Worm (Caenorhabditis elegans) whole organism, L4/young adult: ENCODE measurements around the gene eat-17.

ENCODE experiments used
- W03F9.2 ChIP-seq: fragments of 150-350 bp; optimal IDR thresholded peaks from 2 replicates; lab custom pipeline; 2014; ENCODE audit warnings: missing biosample characterization, missing genetic modification characterization
- dao-5 ChIP-seq: sonication (generic microtip); optimal IDR thresholded peaks from 2 replicates; lab custom pipeline; 2016; ENCODE audit warnings: missing genotype, missing genetic modification characterization, moderate library complexity, missing compliant biosample characterization
- him-1 ChIP-seq: sonication (generic microtip); optimal IDR thresholded peaks from 2 replicates; lab custom pipeline; 2016; ENCODE audit warnings: missing genotype, missing genetic modification reagents, missing genetic modification characterization, missing compliant biosample characterization

The eat-17 gene

DNA sequence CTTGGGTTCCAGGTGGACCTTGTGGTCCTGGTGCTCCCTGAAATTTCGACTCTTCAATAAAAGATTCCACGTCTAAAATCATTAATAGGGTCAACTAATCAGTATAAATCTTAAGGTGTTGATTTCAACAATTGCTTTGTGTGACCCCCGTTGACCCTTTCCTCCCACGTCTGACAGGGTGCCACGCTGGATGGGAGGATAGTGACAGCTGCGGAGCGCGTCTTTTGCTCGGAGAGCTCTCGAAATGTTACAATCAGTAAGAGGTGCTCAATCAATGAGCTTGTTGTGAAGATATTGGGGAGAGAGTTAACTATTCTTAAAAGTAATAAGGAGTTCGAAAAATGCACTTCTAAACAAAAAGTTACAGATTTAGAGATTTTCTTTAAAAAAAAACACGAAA is 28.3 kb downstream of the eat-17 start:
- TF ChIP-seq him-1 (tag; lab: Kevin White, UChicago): no peak
- no peak for TF ChIP-seq W03F9.2 (tag; lab: Kevin White, UChicago)
- TF ChIP-seq dao-5 (tag; lab: Kevin White, UChicago): no peak

DNA sequence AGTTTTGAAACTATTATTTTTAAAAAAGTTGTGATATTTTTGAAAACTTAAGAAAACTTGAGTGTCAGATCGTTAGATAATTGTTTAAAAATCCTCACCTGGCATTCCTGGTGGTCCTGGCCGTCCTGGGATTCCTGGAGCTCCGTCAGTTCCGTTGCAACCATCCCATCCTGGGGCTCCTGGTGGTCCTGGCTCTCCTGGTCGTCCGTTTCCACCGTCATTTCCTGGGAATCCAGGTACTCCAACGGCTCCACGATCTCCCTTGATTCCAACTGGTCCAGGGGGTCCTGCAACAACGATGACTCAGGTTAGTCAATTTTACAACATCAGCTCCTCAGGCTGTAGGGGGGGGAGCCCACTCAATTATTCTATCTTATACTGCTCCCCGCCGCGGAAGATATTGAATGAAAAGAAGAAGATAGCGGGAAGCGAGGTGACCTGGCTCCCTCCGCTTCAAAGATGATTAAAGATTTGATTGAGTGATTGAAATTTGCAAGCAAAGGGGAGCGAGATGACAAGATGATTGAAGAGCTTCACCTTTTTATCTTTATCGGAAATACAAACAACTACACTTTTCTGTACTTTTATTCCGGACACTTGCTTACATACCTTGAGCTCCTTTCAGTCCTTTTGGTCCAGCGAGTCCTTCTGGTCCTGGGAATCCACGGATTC is 28.8 kb downstream of the eat-17 start:
- TF ChIP-seq W03F9.2 (tag; lab: Kevin White, UChicago) (no peak), him-1 (tag; lab: Kevin White, UChicago) (no peak), dao-5 (tag; lab: Kevin White, UChicago) (no peak)

DNA sequence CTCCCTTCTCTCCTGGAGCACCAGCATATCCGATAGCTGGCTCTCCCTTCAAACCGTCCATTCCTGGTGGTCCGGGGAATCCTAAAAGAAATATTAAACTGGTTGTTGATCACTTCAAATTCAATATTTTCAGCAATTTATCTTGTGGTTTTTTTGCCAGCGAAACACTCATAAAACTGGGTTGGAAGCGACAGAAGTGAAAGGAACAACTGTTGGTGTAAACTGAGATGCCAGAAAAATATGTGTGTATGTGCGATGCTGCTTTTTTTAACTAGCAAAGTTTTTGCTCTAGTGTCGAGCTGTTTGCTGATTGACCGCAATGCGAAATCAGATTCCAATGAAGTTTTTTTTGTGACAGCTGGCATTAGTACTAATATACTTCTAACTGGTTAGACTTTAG is 29.4 kb downstream of the eat-17 start:
- TF ChIP-seq dao-5 (tag; lab: Kevin White, UChicago) (no peak), him-1 (tag; lab: Kevin White, UChicago) (no peak), W03F9.2 (tag; lab: Kevin White, UChicago) (no peak)

DNA sequence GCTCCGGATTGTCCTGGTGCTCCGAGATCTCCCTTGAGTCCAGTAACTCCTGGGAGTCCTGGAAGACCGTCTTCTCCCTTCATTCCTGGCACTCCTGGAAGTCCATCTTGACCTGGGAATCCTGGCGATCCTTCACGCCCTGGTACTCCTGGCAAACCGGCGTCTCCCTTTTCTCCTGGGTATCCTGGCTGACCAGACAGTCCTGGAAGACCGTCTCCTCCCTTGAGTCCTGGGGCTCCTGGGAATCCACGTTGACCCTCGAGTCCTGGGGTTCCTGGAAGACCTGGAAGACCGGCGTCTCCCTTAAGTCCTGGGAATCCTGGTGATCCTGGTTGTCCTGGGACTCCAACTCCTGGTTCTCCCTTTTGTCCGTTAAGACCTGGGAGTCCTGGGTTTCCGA is 32.6 kb downstream of the eat-17 start:
- TF ChIP-seq dao-5 (tag; lab: Kevin White, UChicago) (no peak), him-1 (tag; lab: Kevin White, UChicago) (no peak), W03F9.2 (tag; lab: Kevin White, UChicago) (no peak)

DNA sequence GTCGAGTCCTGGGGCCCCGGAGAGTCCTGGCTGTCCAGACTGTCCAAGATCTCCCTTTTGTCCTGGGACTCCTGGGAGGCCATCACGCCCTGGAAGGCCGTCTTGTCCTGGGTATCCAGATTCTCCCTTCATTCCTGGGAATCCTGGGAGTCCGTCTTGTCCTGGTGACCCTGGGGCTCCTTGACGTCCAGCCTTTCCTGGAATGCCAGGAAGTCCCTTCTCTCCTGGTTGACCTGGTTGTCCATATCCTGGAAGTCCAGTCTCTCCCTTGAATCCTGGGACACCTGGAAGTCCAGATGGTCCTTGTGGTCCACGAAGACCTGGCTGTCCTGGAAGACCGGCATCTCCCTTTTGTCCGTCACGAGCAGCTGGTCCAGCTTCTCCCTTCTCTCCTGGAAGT is 33.6 kb downstream of the eat-17 start:
- no peak for TF ChIP-seq W03F9.2 (tag; lab: Kevin White, UChicago)
- no peak for TF ChIP-seq dao-5 (tag; lab: Kevin White, UChicago)
- TF ChIP-seq him-1 (tag; lab: Kevin White, UChicago): no peak

DNA sequence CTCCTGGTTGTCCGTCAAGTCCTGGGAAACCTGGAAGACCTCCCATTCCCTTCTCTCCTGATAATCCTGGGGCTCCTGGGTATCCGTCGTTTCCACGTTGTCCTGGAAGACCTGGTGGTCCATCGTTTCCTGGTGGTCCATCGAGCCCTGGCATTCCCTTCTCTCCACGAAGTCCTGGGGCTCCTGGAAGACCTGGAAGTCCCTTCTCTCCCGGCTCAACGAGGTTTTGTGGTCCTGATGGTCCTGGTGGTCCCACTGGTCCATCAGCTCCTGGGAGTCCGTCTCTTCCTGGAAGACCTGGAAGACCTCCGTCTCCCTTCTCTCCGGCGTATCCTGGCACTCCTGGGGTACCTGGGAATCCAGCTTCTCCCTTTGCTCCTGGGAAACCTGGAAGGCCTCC is 34.7 kb downstream of the eat-17 start:
- TF ChIP-seq dao-5 (tag; lab: Kevin White, UChicago) (no peak), W03F9.2 (tag; lab: Kevin White, UChicago) (no peak), him-1 (tag; lab: Kevin White, UChicago) (no peak)

DNA sequence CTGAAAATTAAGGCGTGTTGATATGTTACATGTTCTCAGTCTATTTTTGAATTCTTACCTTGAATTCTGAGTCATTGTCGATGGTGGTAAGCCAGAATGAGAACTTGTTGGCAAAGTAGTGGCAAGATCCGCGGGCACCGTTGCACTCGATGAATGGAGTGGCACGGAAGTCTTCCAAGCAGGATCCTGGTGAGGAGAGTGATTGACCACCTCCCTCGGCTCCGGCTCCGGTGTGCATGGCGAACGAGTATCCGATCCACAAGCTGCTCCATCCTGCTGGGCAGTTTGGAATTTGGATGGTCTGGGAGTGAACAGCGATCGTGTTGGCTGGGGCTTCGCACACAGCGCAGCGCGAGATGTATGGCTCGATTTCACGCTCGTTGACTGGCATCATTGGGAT is 35.5 kb downstream of the eat-17 start:
- no peak for TF ChIP-seq dao-5 (tag; lab: Kevin White, UChicago)
- no peak for TF ChIP-seq him-1 (tag; lab: Kevin White, UChicago)
- no peak for TF ChIP-seq W03F9.2 (tag; lab: Kevin White, UChicago)

DNA sequence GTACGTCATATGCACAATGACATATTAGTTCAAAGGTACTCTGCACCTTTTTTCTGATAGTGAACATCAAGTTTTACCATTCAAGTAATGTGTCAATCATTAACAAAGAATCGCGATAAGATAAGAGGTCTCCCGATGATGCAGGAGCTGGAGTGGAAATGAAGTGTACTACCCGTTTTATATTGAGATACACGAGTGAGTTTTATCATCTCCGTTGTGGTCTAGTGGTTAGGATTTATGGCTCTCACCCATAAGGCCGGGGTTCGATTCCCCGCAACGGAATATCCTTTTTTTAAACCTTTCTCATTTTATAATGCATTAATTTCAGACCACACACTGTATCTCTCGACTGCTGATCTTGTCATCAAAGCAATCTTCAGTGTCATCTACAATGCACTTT is 38.7 kb downstream of the eat-17 start:
- TF ChIP-seq W03F9.2 (tag; lab: Kevin White, UChicago) (peak; percentile 59), dao-5 (tag; lab: Kevin White, UChicago) (peak; percentile 40), him-1 (tag; lab: Kevin White, UChicago) (peak; percentile 7)

DNA sequence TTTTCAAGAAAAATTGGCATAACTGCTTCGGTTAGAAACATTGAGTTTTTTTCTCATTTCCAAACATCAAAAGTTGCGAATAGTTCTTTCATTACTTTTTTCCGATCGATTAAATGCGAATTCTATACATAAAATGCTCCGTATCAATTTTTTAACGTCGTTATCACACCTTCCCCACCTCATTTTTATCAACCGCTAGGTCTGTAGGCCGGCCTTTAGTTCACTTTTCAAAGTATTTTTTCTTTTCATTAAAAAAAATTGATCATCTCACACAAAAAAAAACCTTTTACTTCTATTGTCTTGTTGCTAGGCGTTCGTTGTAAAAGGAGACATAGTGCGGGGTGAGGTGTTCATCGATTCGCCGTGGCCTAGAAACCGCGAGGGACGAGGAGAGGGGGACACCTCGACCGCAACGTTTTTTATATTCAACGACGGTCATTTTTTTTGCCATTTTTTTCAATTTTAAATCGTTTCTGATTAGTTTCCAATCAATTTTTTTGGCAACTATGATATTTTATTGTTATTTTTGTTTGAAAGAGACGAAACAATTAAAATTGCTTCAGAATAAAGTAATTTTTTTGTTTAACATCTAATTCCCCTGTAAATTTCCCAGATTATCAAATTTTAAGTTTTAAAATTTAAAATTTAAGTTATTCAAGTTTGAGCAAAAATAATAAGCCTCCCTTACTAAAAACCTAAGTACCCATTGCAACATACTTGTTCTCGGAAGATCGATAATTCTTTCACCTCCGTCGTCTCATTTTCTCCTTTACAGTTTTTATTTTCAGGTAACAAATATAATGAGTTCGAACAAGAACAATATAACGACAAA is 40.6 kb downstream of the eat-17 start, which contains the start of gene sur-7:
Gene sur-7, plus strand, starts transcription at position 782 of the 832 bp plus-strand sequence.
- TF ChIP-seq dao-5 (tag; lab: Kevin White, UChicago) (no peak), W03F9.2 (tag; lab: Kevin White, UChicago) (no peak), him-1 (tag; lab: Kevin White, UChicago) (no peak)

DNA sequence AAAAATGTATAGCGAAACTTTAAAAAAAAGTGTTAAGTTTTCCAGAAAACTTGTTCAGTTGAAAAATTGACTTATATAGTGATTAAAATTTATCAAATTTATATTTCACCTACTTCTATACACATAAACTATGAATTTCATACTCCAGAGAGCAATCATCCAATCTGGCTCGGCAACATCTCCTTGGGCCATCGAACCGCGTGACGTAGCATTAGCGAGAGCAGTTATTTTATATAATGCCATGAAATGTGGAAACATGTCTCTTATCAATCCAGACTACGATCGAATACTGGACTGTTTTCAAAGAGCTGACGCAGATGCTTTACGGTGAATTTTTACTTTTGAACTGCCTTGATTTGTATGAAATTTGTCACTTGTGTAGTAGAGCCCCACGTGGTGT is 47.2 kb downstream of the eat-17 start:
- TF ChIP-seq dao-5 (tag; lab: Kevin White, UChicago) (no peak), W03F9.2 (tag; lab: Kevin White, UChicago) (no peak), him-1 (tag; lab: Kevin White, UChicago) (no peak)

DNA sequence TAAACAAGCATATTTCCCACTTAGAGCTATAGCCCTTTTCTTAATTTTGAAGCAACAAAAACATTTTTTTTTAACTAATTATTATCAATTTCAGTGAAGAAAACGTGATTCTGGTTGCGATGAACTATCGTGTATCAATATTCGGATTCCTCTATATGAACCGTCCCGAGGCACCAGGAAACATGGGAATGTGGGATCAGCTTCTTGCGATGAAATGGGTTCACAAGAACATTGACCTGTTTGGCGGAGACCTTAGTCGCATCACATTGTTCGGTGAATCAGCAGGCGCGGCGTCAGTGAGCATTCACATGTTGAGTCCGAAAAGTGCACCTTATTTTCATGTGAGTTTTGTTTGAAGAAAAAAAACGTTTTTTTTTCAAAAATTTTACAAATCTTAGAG is 47.7 kb downstream of the eat-17 start:
- TF ChIP-seq W03F9.2 (tag; lab: Kevin White, UChicago): no peak
- no peak for TF ChIP-seq dao-5 (tag; lab: Kevin White, UChicago)
- TF ChIP-seq him-1 (tag; lab: Kevin White, UChicago): no peak

DNA sequence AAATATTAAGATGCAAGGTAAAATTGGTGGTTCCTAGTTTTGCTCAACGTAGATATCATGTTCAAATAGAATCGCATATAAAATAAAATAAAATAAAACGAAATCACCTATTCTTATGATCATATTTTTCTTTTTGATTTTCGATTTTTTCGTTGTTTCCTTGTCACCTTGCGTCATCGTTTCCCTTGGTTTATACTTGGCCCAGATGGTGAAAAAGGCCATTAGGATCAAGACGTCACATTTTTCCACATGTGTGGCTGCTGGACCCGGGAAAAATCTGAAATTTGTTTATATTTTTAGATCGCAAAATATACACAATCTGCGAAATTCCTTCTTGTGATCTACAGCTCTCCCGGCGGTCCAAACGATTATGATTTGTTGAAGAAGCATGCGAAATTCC is 49.6 kb downstream of the eat-17 start, which contains the start of gene ace-1:
Gene ace-1, plus strand, starts transcription at position 301 of the 400 bp plus-strand sequence.
- TF ChIP-seq dao-5 (tag; lab: Kevin White, UChicago) (no peak), him-1 (tag; lab: Kevin White, UChicago) (no peak)

DNA sequence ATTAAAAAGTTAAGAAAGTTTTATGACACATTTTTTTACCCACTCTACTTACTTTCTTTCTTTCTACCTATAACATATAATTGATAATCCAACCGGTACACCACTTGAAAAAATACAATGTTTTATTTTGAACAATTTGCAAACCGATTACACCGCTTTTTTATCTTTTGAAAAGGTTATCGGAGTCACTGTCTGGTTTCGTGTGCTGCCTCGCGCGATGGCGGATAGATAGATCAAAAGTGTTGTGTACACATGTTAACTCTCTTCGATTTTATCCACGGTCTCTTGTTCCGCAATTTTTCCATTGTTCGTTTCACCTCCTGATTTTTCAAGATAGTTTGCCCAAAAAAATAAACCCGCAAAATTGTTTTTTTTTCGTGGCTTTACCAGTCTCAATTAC is 50.1 kb downstream of the eat-17 start:
- TF ChIP-seq him-1 (tag; lab: Kevin White, UChicago) (no peak), dao-5 (tag; lab: Kevin White, UChicago) (no peak), W03F9.2 (tag; lab: Kevin White, UChicago) (no peak)
